In the genomic region with DNA sequence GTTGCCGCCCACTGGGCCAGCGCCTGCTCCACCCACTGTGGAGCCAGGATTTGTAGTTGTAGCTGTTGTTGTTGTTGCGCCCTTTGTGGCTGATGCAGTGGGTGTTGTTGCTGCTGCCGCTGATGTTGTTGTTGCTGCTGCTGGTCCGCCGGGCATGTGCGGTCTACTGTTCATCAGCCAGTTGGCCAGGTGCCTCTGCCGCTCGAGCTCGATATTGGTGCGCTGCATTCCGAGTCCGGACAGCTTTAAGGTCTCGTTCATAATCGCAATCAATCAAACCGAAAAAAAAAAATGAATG, we compare ENCODE assay signal across 1 fruit fly cellular context.
TF ChIP-seq lines count a peak whose summit lies in the region.

No protein-coding gene starts in this region.

TF ChIP-seq in whole organism, embryonic, 481 proteins besides CTCF, POLR2A, EP300 and RAD21 (continued from another document):
- no peak for TF ChIP-seq CG43689 (GFP tag; IDR thresholded peaks at IDR 0.05; lab: Robert Waterston, UW)
- TF ChIP-seq HmgZ (tag; optimal IDR thresholded peaks at IDR 0.05; lab: Kevin White, UChicago): no peak
- no peak for TF ChIP-seq CG10979 (tag; optimal IDR thresholded peaks at IDR 0.05; lab: Kevin White, UChicago)
- TF ChIP-seq Abd-B (GFP tag; optimal IDR thresholded peaks at IDR 0.05; lab: Kevin White, UChicago): no peak
- TF ChIP-seq sqz (GFP tag; optimal IDR thresholded peaks at IDR 0.05; lab: Kevin White, UChicago): no peak
- TF ChIP-seq bowl (GFP tag; IDR thresholded peaks at IDR 0.05; lab: Robert Waterston, UW): no peak
- no peak for TF ChIP-seq CG9609 (GFP tag; optimal IDR thresholded peaks at IDR 0.05; lab: Kevin White, UChicago)
- no peak for TF ChIP-seq CG15514 (GFP tag; optimal IDR thresholded peaks at IDR 0.05; lab: Kevin White, UChicago)
- TF ChIP-seq CG7271 (tag; optimal IDR thresholded peaks at IDR 0.05; lab: Kevin White, UChicago): no peak
- TF ChIP-seq bcd (GFP tag; optimal IDR thresholded peaks at IDR 0.05; lab: Kevin White, UChicago): no peak
- TF ChIP-seq Scr (GFP tag; IDR thresholded peaks at IDR 0.05; lab: Robert Waterston, UW; ENCODE audit: partially characterized antibody): 0 out of 2 replicates have a peak, but pooled peaks have one; percentile 6
- no peak for TF ChIP-seq bigmax (GFP tag; optimal IDR thresholded peaks at IDR 0.05; lab: Kevin White, UChicago)
- no peak for TF ChIP-seq CG1792 (GFP tag; optimal IDR thresholded peaks at IDR 0.05; lab: Kevin White, UChicago)
- 0 out of 2 replicates have a peak, but pooled peaks have one; percentile 12 for TF ChIP-seq unc-4 (GFP tag; IDR thresholded peaks at IDR 0.05; lab: Robert Waterston, UW; ENCODE audit: partially characterized antibody)
- TF ChIP-seq CG3726 (GFP tag; IDR thresholded peaks at IDR 0.05; lab: Robert Waterston, UW): no peak
- peak; percentile 34 for TF ChIP-seq chn (GFP tag; optimal IDR thresholded peaks at IDR 0.05; lab: Kevin White, UChicago)
- TF ChIP-seq sc (optimal IDR thresholded peaks at IDR 0.05; lab: Kevin White, UChicago): no peak
- no peak for TF ChIP-seq sc (GFP tag; optimal IDR thresholded peaks at IDR 0.05; lab: Kevin White, UChicago)
- no peak for TF ChIP-seq mam (GFP tag; optimal IDR thresholded peaks at IDR 0.05; lab: Kevin White, UChicago)
- TF ChIP-seq Sry-δ (GFP tag; optimal IDR thresholded peaks at IDR 0.05; lab: Kevin White, UChicago): no peak
- no peak for TF ChIP-seq bsh (GFP tag; optimal IDR thresholded peaks at IDR 0.05; lab: Kevin White, UChicago)
- no peak for TF ChIP-seq CG5180 (GFP tag; optimal IDR thresholded peaks at IDR 0.05; lab: Kevin White, UChicago)
- TF ChIP-seq Med (GFP tag; lab: Kevin White, UChicago): peak; percentile 76
- no peak for TF ChIP-seq en (GFP tag; optimal IDR thresholded peaks at IDR 0.05; lab: Kevin White, UChicago)
